Worm (Caenorhabditis elegans) whole organism, L2 larva: ENCODE measurements around the gene H04D03.6.

ENCODE experiments used
- ZK546.5 ChIP-seq: sonication (generic microtip); optimal IDR thresholded peaks from 2 replicates; lab custom pipeline; 2017; ENCODE audit warnings: missing biosample characterization, missing genetic modification characterization
- alr-1 ChIP-seq: fragments of 150-350 bp; optimal IDR thresholded peaks from 2 replicates; lab custom pipeline; 2014; ENCODE audit warnings: missing biosample characterization, missing genetic modification characterization
- blmp-1 ChIP-seq: sonication (generic microtip); optimal IDR thresholded peaks from 2 replicates; lab custom pipeline; 2017; ENCODE audit warnings: missing genetic modification characterization, mild to moderate bottlenecking, missing compliant biosample characterization, antibody characterized with exemption, moderate library complexity; ENCODE audit not compliant: insufficient read depth
- elt-3 ChIP-seq: sonication (generic microtip); optimal IDR thresholded peaks from 2 replicates; lab custom pipeline; 2017; ENCODE audit warnings: missing biosample characterization, missing genetic modification characterization
- fos-1 ChIP-seq: fragments of 150-350 bp; optimal IDR thresholded peaks from 2 replicates; lab custom pipeline; 2014; ENCODE audit warnings: missing biosample characterization, missing genetic modification characterization
- lsy-2 ChIP-seq, 2 experiments: fragments of 150-350 bp in 1 of 2; sonication (generic microtip) in 1 of 2; optimal IDR thresholded peaks; 2 replicates each; lab custom pipeline; 2014 to 2017; ENCODE audit warnings: missing biosample characterization in 2 of 2, missing genetic modification characterization in 2 of 2
- nhr-12 ChIP-seq: fragments of 150-350 bp; optimal IDR thresholded peaks from 2 replicates; lab custom pipeline; 2014; ENCODE audit warnings: missing biosample characterization, missing genetic modification characterization
- nhr-23 ChIP-seq: fragments of 150-350 bp; optimal IDR thresholded peaks from 2 replicates; lab custom pipeline; 2014; ENCODE audit warnings: missing biosample characterization, missing genetic modification reagents, missing genetic modification characterization
- nhr-25 ChIP-seq: fragments of 150-350 bp; sonication (generic microtip); optimal IDR thresholded peaks from 3 replicates; lab custom pipeline; 2014; ENCODE audit warnings: missing biosample characterization, missing genetic modification characterization
- nhr-77 ChIP-seq: fragments of 150-350 bp; optimal IDR thresholded peaks from 2 replicates; lab custom pipeline; 2014; ENCODE audit warnings: missing biosample characterization, missing genetic modification characterization
- skn-1 ChIP-seq: sonication (generic microtip); optimal IDR thresholded peaks from 2 replicates; lab custom pipeline; 2017; ENCODE audit warnings: missing biosample characterization, missing genetic modification characterization
- unc-62 ChIP-seq: fragments of 150-350 bp; optimal IDR thresholded peaks from 2 replicates; lab custom pipeline; 2014; ENCODE audit warnings: missing biosample characterization, missing genetic modification reagents, missing genetic modification characterization
- zag-1 ChIP-seq: fragments of 150-350 bp; optimal IDR thresholded peaks from 2 replicates; lab custom pipeline; 2014; ENCODE audit warnings: missing biosample characterization, missing genetic modification characterization
- ztf-4 ChIP-seq: fragments of 150-350 bp; optimal IDR thresholded peaks from 2 replicates; lab custom pipeline; 2014; ENCODE audit warnings: missing biosample characterization, missing genetic modification characterization

DNA sequence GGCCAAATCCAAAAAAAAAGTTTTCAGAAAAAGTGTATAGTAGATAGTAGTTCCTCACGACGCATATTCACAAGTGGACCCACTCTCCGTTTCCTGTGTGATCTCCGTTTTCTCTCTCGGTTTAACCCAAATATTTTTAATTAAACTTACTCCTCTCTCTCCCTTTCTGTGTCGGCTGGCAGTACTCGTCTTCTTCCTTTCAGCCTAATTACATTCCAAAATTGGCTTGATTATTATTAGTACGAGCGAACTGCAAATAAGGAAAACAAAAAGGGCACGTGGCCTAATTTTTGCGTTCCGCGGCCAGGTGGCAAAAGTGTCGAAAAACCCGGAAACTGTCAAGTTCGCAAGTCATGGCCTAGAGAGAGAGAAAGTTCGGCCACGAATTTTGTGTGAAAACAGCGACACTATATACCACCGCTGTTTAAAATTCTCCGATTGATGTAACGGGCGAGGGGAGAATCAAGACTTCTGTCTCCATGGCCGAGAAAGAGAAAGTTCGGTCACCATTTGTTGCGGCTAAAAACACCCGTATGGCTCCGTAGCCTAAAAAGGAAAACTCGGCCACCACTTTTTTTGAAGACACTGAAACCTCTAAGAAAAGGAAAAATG lies 41.7 kb downstream of the H04D03.6 start:
- TF ChIP-seq ztf-4 (tag; lab: Kevin White, UChicago) = no peak
- TF ChIP-seq skn-1 (tag; lab: Kevin White, UChicago) = no peak
- no peak for TF ChIP-seq lsy-2 (tag; optimal IDR thresholded peaks at IDR 0.05; lab: Kevin White, UChicago)
- no peak for TF ChIP-seq zag-1 (tag; lab: Kevin White, UChicago)
- TF ChIP-seq unc-62 (GFP tag; lab: Kevin White, UChicago) = no peak
- no peak for TF ChIP-seq nhr-25 (tag; lab: Kevin White, UChicago)
- TF ChIP-seq nhr-77 (tag; lab: Kevin White, UChicago) = no peak
- TF ChIP-seq elt-3 (tag; lab: Kevin White, UChicago) = no peak
- no peak for TF ChIP-seq nhr-12
- TF ChIP-seq nhr-23 (tag; lab: Kevin White, UChicago) = no peak
- TF ChIP-seq alr-1 (tag; lab: Kevin White, UChicago) = no peak
- no peak for TF ChIP-seq fos-1 (tag; lab: Kevin White, UChicago)
- no peak for TF ChIP-seq blmp-1
- no peak for TF ChIP-seq ZK546.5 (tag; lab: Kevin White, UChicago)
